Fruit fly (Drosophila melanogaster): ENCODE data around the gene rdgB.

Gene rdgB

DNA sequence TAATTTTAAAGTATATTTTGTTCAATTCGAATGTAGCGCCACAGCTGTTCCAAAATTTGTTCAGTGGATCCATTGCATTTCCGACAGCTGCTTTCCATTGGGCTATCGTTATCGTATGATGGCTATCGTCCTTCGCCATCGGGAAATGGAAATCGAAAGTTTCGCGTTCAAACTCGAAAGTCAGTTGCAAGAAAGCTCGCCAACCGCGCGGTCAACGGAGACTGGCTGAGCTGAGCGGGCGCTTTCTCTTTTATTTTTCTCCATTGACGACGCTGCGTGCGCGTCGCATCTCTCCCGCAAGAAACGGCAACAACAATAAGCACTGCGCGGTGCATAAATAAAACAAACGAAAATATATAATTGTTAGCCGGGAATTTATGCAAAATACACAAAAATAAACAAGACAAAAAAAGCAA is 21.0 kb downstream of the rdgB start, which contains the start of gene inaE (continued):
- no peak for TF ChIP-seq bab2 (GFP tag; optimal IDR thresholded peaks at IDR 0.05)
- 0 out of 3 replicates have a peak, but pooled peaks have one; percentile 36 for TF ChIP-seq CG7963 (GFP tag; IDR thresholded peaks at IDR 0.05; ENCODE audit: partially characterized antibody)
- peak; percentile 32; the same call in 1 of the 3 replicates for TF ChIP-seq CG34224 (GFP tag; IDR thresholded peaks at IDR 0.05; ENCODE audit: partially characterized antibody)
- TF ChIP-seq CHES-1-like (GFP tag; optimal IDR thresholded peaks at IDR 0.05) = peak; percentile 20
- no peak for TF ChIP-seq gcm (GFP tag; optimal IDR thresholded peaks at IDR 0.05)
- no peak for TF ChIP-seq CG10267 (tag; optimal IDR thresholded peaks at IDR 0.05)
- TF ChIP-seq otp (GFP tag; IDR thresholded peaks at IDR 0.05) = no peak
- TF ChIP-seq CG10321 (GFP tag; IDR thresholded peaks at IDR 0.05) = no peak
- TF ChIP-seq CG6765 (GFP tag; optimal IDR thresholded peaks at IDR 0.05) = no peak
- TF ChIP-seq E2f2 (GFP tag; IDR thresholded peaks at IDR 0.05) = peak; percentile 92
- TF ChIP-seq ro (GFP tag; IDR thresholded peaks at IDR 0.05) = no peak
- TF ChIP-seq CG15601 (tag; optimal IDR thresholded peaks at IDR 0.05) = peak; percentile 21
- no peak for TF ChIP-seq CG4854 (GFP tag; optimal IDR thresholded peaks at IDR 0.05)
- TF ChIP-seq D (optimal IDR thresholded peaks at IDR 0.05) = no peak
- TF ChIP-seq D (GFP tag; optimal IDR thresholded peaks at IDR 0.05) = no peak
- TF ChIP-seq luna (GFP tag; optimal IDR thresholded peaks at IDR 0.05) = no peak
- TF ChIP-seq nom (GFP tag; optimal IDR thresholded peaks at IDR 0.05) = peak; percentile 23
- TF ChIP-seq gcm2 (GFP tag; optimal IDR thresholded peaks at IDR 0.05) = no peak
- TF ChIP-seq gro (GFP tag; optimal IDR thresholded peaks at IDR 0.05) = peak; percentile 38
- peak; percentile 72 for TF ChIP-seq CG30020 (tag; optimal IDR thresholded peaks at IDR 0.05)
- TF ChIP-seq CG15269 (tag; optimal IDR thresholded peaks at IDR 0.05) = no peak
- no peak for TF ChIP-seq CG3163 (GFP tag; optimal IDR thresholded peaks at IDR 0.05)
- no peak for TF ChIP-seq CG3065 (GFP tag; optimal IDR thresholded peaks at IDR 0.05)
- TF ChIP-seq kay (GFP tag; optimal IDR thresholded peaks at IDR 0.05) = no peak
- no peak for TF ChIP-seq CG17359 (tag; optimal IDR thresholded peaks at IDR 0.05)
- TF ChIP-seq dm (GFP tag; optimal IDR thresholded peaks at IDR 0.05) = no peak
- TF ChIP-seq CG8478 (optimal IDR thresholded peaks at IDR 0.05) = no peak
- no peak for TF ChIP-seq eyg (GFP tag; optimal IDR thresholded peaks at IDR 0.05)
- no peak for TF ChIP-seq ase (GFP tag; IDR thresholded peaks at IDR 0.05)
- TF ChIP-seq Mad (GFP tag; optimal IDR thresholded peaks at IDR 0.05) = no peak
- TF ChIP-seq CG8281 (tag; optimal IDR thresholded peaks at IDR 0.05) = no peak
- TF ChIP-seq CG7556 (GFP tag; optimal IDR thresholded peaks at IDR 0.05) = no peak
- no peak for TF ChIP-seq Bteb2 (GFP tag; optimal IDR thresholded peaks at IDR 0.05)
- no peak for TF ChIP-seq CrebB (tag; optimal IDR thresholded peaks at IDR 0.05)
- TF ChIP-seq CG1647 (GFP tag; optimal IDR thresholded peaks at IDR 0.05) = no peak
- peak; percentile 36 for TF ChIP-seq Fer1 (GFP tag; optimal IDR thresholded peaks at IDR 0.05)
- no peak for TF ChIP-seq toy (GFP tag; IDR thresholded peaks at IDR 0.05)
- 0 out of 2 replicates have a peak, but pooled peaks have one; percentile 14 for TF ChIP-seq CG32532 (GFP tag; IDR thresholded peaks at IDR 0.05)
- TF ChIP-seq chn (GFP tag; optimal IDR thresholded peaks at IDR 0.05) = no peak
- TF ChIP-seq CG4424 (GFP tag; optimal IDR thresholded peaks at IDR 0.05) = no peak
- TF ChIP-seq sima (GFP tag; optimal IDR thresholded peaks at IDR 0.05) = no peak
- no peak for TF ChIP-seq run (tag; optimal IDR thresholded peaks at IDR 0.05)
- TF ChIP-seq CG11695 (GFP tag; IDR thresholded peaks at IDR 0.05) = no peak
- peak; percentile 44; the same call in 1 of the 2 replicates for TF ChIP-seq unc-4 (GFP tag; IDR thresholded peaks at IDR 0.05; ENCODE audit: partially characterized antibody)
- TF ChIP-seq ssp (GFP tag; IDR thresholded peaks at IDR 0.05) = peak; percentile 96
- TF ChIP-seq seq (GFP tag; IDR thresholded peaks at IDR 0.05) = no peak
- TF ChIP-seq gsb-n (tag; optimal IDR thresholded peaks at IDR 0.05) = no peak
- no peak for TF ChIP-seq Gsc (GFP tag; IDR thresholded peaks at IDR 0.05)
- TF ChIP-seq oc (tag; optimal IDR thresholded peaks at IDR 0.05) = no peak
- TF ChIP-seq mld (GFP tag; IDR thresholded peaks at IDR 0.05; ENCODE audit: partially characterized antibody) = peak; percentile 63; the same call in 2 of the 3 replicates
- TF ChIP-seq Mes4 (GFP tag; optimal IDR thresholded peaks at IDR 0.05) = no peak
- TF ChIP-seq Fer2 (tag; optimal IDR thresholded peaks at IDR 0.05) = no peak
